Worm (Caenorhabditis elegans): ENCODE measurements around the gene ceh-74.
A peak's percentile ranks its signal among the peaks of the same experiment; 100 is the strongest.

Gene ceh-74

DNA sequence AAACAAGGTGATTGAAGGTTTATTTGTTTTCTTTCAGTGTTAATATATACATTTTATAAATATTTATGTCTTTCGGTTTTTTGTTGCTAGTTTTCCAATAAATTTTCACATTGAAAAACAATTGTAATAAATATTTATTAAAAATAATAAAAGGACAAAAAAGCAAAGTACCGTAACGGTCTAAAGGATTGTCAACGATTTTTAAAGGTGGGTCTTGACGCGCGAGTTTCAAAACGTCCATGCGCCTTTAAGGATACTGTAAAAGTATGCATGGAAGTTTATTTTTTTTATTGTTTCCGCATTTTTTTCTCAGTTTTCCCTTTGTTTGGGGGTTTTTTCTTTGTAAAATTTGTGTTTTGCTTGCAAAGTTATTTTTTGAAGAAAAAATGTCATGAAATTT lies 15.0 kb downstream of the ceh-74 start (continued):
- 0 out of 2 replicates have a peak, but pooled peaks have one; percentile 21 for TF ChIP-seq ekl-4 (GFP tag; IDR thresholded peaks at IDR 0.05)

DNA sequence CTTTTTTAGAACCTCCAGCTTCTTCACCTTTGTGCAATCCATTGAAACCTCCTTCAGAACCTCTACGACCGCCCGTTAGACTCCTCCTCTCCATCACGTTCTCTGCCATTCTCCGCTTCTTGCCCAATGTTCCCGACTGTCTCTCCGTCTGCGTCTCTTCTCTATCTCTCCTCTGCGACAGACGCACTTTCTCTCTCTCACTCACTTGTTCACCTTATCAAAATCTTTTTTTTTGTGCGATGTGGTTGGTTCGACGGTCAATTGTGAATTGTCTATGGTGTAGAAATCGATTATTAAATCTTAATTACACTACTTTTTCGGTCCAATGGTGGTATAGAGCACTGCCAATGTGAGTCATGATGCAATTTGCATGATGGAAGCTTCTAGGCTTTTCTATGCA lies 15.6 kb downstream of the ceh-74 start, which contains the start of gene atfs-1:
Gene atfs-1 (plus strand): TSS at position 213 of the 400 bp plus-strand sequence.
- TF ChIP-seq atf-7 (tag; optimal IDR thresholded peaks at IDR 0.05) (no peak), lin-54 (GFP tag; optimal IDR thresholded peaks at IDR 0.05) (no peak), tbx-9 (tag; optimal IDR thresholded peaks at IDR 0.05; ENCODE audit: borderline replicate concordance) (no peak), bed-2 (GFP tag; IDR thresholded peaks at IDR 0.05) (0 out of 2 replicates have a peak, but pooled peaks have one; percentile 44), ztf-26 (tag; optimal IDR thresholded peaks at IDR 0.05) (peak; percentile 3), rcor-1 (GFP tag; IDR thresholded peaks at IDR 0.05) (peak; percentile 51; the same call in 1 of the 2 replicates), dox-1 (GFP tag; IDR thresholded peaks at IDR 0.05) (peak; percentile 41; the same call in 1 of the 2 replicates), pbrm-1 (GFP tag; IDR thresholded peaks at IDR 0.05) (peak; percentile 59; the same call in 1 of the 2 replicates), ets-4 (GFP tag; optimal IDR thresholded peaks at IDR 0.05) (peak; percentile 15), C17E4.6 (GFP tag; IDR thresholded peaks at IDR 0.05) (no peak), ekl-4 (GFP tag; IDR thresholded peaks at IDR 0.05) (peak; percentile 71; the same call in 1 of the 2 replicates), madf-10 (tag; optimal IDR thresholded peaks at IDR 0.05) (peak; percentile 9), ama-1 (optimal IDR thresholded peaks at IDR 0.05) (peak; percentile 81), ama-1 (GFP tag; optimal IDR thresholded peaks at IDR 0.05) (no peak), Y53F4B.3 (GFP tag; IDR thresholded peaks at IDR 0.05) (no peak), madf-8 (GFP tag; conservative IDR thresholded peaks at IDR 0.05) (no peak), hsf-1 (GFP tag; IDR thresholded peaks at IDR 0.05) (0 out of 2 replicates have a peak, but pooled peaks have one; percentile 34), hmg-1.2 (GFP tag; IDR thresholded peaks at IDR 0.05) (peak; percentile 88), B0336.3 (GFP tag; IDR thresholded peaks at IDR 0.05) (peak; percentile 52; the same call in 1 of the 2 replicates), B0019.2 (GFP tag; conservative IDR thresholded peaks at IDR 0.05) (no peak), Y53G8AR.9 (GFP tag; conservative IDR thresholded peaks at IDR 0.05) (0 out of 2 replicates have a peak, but pooled peaks have one; percentile 27), ceh-40 (GFP tag; IDR thresholded peaks at IDR 0.05) (no peak), cebp-1 (GFP tag; IDR thresholded peaks at IDR 0.05) (peak; percentile 58; the same call in 1 of the 2 replicates), cebp-1 (tag; optimal IDR thresholded peaks at IDR 0.05) (peak; percentile 79), egl-44 (GFP tag; IDR thresholded peaks at IDR 0.05) (0 out of 2 replicates have a peak, but pooled peaks have one; percentile 35), mcd-1 (GFP tag; IDR thresholded peaks at IDR 0.05) (peak; percentile 41), hmg-20 (GFP tag; IDR thresholded peaks at IDR 0.05) (no peak), lin-40 (tag; optimal IDR thresholded peaks at IDR 0.05) (peak; percentile 62), lin-35 (GFP tag; optimal IDR thresholded peaks at IDR 0.05) (peak in 1 of 3 experiments; percentile 1), ceh-27 (GFP tag; optimal IDR thresholded peaks at IDR 0.05) (peak; percentile 42), egrh-3 (GFP tag; IDR thresholded peaks at IDR 0.05) (peak; percentile 41; the same call in 1 of the 2 replicates), cebp-2 (GFP tag; IDR thresholded peaks at IDR 0.05) (no peak), ZK185.1 (tag; optimal IDR thresholded peaks at IDR 0.05; ENCODE audit: poor library complexity, severe bottlenecking) (peak; percentile 31), T07F8.4 (tag; optimal IDR thresholded peaks at IDR 0.05) (no peak), let-526 (GFP tag; IDR thresholded peaks at IDR 0.05) (no peak), ztf-28 (GFP tag; IDR thresholded peaks at IDR 0.05) (no peak), rec-8 (tag; optimal IDR thresholded peaks at IDR 0.05) (no peak), tlf-1 (GFP tag; optimal IDR thresholded peaks at IDR 0.05) (peak; percentile 14), snpc-1.1 (tag; optimal IDR thresholded peaks at IDR 0.05; ENCODE audit: insufficient read depth) (no peak), snpc-4 (GFP tag; optimal IDR thresholded peaks at IDR 0.05) (no peak), snpc-4 (tag; optimal IDR thresholded peaks at IDR 0.05) (peak in 3 of 4 experiments; percentile 4 to 14 (median 12)), nhr-80 (tag; optimal IDR thresholded peaks at IDR 0.05) (peak; percentile 97), ztf-18 (tag; optimal IDR thresholded peaks at IDR 0.05) (peak; percentile 75), chd-7 (tag; optimal IDR thresholded peaks at IDR 0.05) (peak; percentile 28), attf-5 (GFP tag; optimal IDR thresholded peaks at IDR 0.05) (peak; percentile 68)
